Fruit fly (Drosophila melanogaster): ENCODE measurements around the gene CG12523.
A peak's percentile ranks its signal among the peaks of the same experiment; 100 is the strongest.

The CG12523 gene

DNA sequence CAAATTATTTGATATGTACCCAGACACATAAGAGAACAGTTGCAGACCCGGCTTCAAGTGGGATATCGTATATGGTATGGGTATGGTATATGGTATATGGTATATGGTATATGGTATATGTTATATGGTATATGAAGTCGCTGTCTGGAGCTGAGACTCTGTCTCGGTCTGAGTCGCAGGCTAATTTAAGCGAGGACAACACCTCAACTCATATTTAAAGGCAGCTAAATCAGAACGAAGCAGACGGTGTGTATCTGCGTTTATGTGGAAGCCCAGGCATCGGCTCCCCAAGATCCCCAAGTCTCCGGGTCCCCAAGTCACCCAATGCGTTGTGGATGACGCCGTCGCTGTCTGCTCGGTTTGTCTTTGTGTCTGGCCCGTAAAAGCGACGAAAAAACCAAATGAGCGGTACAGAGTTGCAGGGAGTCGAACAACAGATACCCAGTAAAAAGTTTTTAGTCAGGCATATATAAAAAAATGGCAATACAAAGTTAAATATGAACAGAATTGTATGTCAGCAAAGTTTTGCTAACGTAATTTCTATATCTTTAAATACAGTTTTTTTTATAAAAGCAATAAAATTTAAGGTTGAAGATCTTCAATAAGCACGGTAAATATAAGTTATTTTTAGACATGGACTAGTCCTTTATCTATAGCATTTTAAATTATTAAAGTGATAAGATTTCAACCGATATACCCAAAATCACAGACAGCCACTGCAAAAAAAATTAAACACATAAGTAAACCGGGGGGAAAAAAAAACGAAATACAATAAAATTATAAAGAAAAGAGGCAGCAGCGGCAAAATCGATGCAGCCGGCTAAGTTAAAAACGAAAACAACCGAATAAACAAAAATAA, 41.0 kb upstream of the CG12523 start (continued):
- TF ChIP-seq gsb-n (tag; optimal IDR thresholded peaks at IDR 0.05), result peak; percentile 72
- TF ChIP-seq CG17361 (GFP tag; IDR thresholded peaks at IDR 0.05), result peak; percentile 85
- TF ChIP-seq fru (optimal IDR thresholded peaks at IDR 0.05), result no peak
- TF ChIP-seq ham (GFP tag; IDR thresholded peaks at IDR 0.05), result no peak
- TF ChIP-seq CG14441 (GFP tag; IDR thresholded peaks at IDR 0.05), result peak; percentile 33; the same call in 1 of the 2 replicates
- TF ChIP-seq CG9727 (GFP tag; optimal IDR thresholded peaks at IDR 0.05), result peak; percentile 46
- TF ChIP-seq Fer1 (GFP tag; optimal IDR thresholded peaks at IDR 0.05), result no peak
- TF ChIP-seq CG7786 (GFP tag; optimal IDR thresholded peaks at IDR 0.05), result peak; percentile 23
- no peak for TF ChIP-seq Antp (GFP tag; optimal IDR thresholded peaks at IDR 0.05)
- TF ChIP-seq Hmx (GFP tag; optimal IDR thresholded peaks at IDR 0.05), result no peak
- peak; percentile 32 for TF ChIP-seq CG11723 (GFP tag; optimal IDR thresholded peaks at IDR 0.05)
- peak; percentile 27 for TF ChIP-seq CG8359 (GFP tag; optimal IDR thresholded peaks at IDR 0.05; ENCODE audit: borderline replicate concordance)
- peak; percentile 67 for TF ChIP-seq PHDP (tag; optimal IDR thresholded peaks at IDR 0.05)
- no peak for TF ChIP-seq CG6791 (GFP tag; IDR thresholded peaks at IDR 0.05; ENCODE audit: partially characterized antibody)
- TF ChIP-seq NfI (GFP tag; optimal IDR thresholded peaks at IDR 0.05), result peak; percentile 41
- TF ChIP-seq CG3407 (GFP tag; optimal IDR thresholded peaks at IDR 0.05), result peak; percentile 51
- TF ChIP-seq CG7987 (GFP tag; optimal IDR thresholded peaks at IDR 0.05), result no peak
- TF ChIP-seq CG18262 (tag; optimal IDR thresholded peaks at IDR 0.05), result peak; percentile 85
- no peak for TF ChIP-seq ara (GFP tag; IDR thresholded peaks at IDR 0.05)
- TF ChIP-seq nerfin-2 (GFP tag; IDR thresholded peaks at IDR 0.05; ENCODE audit: partially characterized antibody), result no peak
- peak; percentile 80 for TF ChIP-seq Ssrp (tag; optimal IDR thresholded peaks at IDR 0.05)
- TF ChIP-seq salm (tag; optimal IDR thresholded peaks at IDR 0.05), result peak; percentile 60
- no peak for TF ChIP-seq CG30020 (tag; optimal IDR thresholded peaks at IDR 0.05)
- TF ChIP-seq CG12942 (GFP tag; optimal IDR thresholded peaks at IDR 0.05), result peak; percentile 28
- peak in 1 of 2 experiments; percentile 19 for TF ChIP-seq Hr78 (GFP tag; optimal IDR thresholded peaks at IDR 0.05)
- no peak for TF ChIP-seq CG14965 (GFP tag; optimal IDR thresholded peaks at IDR 0.05; ENCODE audit: borderline replicate concordance)
- TF ChIP-seq C15 (GFP tag; IDR thresholded peaks at IDR 0.05), result no peak
- TF ChIP-seq CG4328 (GFP tag; optimal IDR thresholded peaks at IDR 0.05), result no peak
- TF ChIP-seq bbx (GFP tag; IDR thresholded peaks at IDR 0.05; ENCODE audit: partially characterized antibody), result no peak
- no peak for TF ChIP-seq CG3726 (GFP tag; IDR thresholded peaks at IDR 0.05)
- TF ChIP-seq CG4820 (GFP tag; optimal IDR thresholded peaks at IDR 0.05), result peak; percentile 54
- peak; percentile 53; the same call in 1 of the 3 replicates for TF ChIP-seq H15 (GFP tag; IDR thresholded peaks at IDR 0.05)
- no peak for TF ChIP-seq NC2α (GFP tag; optimal IDR thresholded peaks at IDR 0.05)
- TF ChIP-seq ranshi (GFP tag; IDR thresholded peaks at IDR 0.05), result peak; percentile 48; the same call in 1 of the 2 replicates
- TF ChIP-seq Gsc (GFP tag; IDR thresholded peaks at IDR 0.05), result no peak
- no peak for TF ChIP-seq tx (GFP tag; optimal IDR thresholded peaks at IDR 0.05)
- no peak for TF ChIP-seq mld (GFP tag; IDR thresholded peaks at IDR 0.05; ENCODE audit: partially characterized antibody)
- TF ChIP-seq jing (GFP tag; optimal IDR thresholded peaks at IDR 0.05), result peak; percentile 37
- TF ChIP-seq Camta (GFP tag; optimal IDR thresholded peaks at IDR 0.05), result peak; percentile 44
- TF ChIP-seq Dad (GFP tag; optimal IDR thresholded peaks at IDR 0.05), result no peak
- no peak for TF ChIP-seq Neu2 (GFP tag; optimal IDR thresholded peaks at IDR 0.05; ENCODE audit: borderline replicate concordance)
- TF ChIP-seq CG8765 (GFP tag; IDR thresholded peaks at IDR 0.05), result no peak
- no peak for TF ChIP-seq chm (GFP tag; IDR thresholded peaks at IDR 0.05)
- TF ChIP-seq Eip74EF (GFP tag; optimal IDR thresholded peaks at IDR 0.05), result peak in 1 of 2 experiments; percentile 73
- no peak for TF ChIP-seq fd102C (GFP tag; optimal IDR thresholded peaks at IDR 0.05)
- TF ChIP-seq CG9437 (GFP tag; optimal IDR thresholded peaks at IDR 0.05), result peak; percentile 68
- TF ChIP-seq Hand (GFP tag; optimal IDR thresholded peaks at IDR 0.05), result no peak
- no peak for TF ChIP-seq CG2202 (tag; optimal IDR thresholded peaks at IDR 0.05)
